Fruit fly (Drosophila melanogaster): Measurements from ENCODE around the gene CG6724.

Gene CG6724

DNA sequence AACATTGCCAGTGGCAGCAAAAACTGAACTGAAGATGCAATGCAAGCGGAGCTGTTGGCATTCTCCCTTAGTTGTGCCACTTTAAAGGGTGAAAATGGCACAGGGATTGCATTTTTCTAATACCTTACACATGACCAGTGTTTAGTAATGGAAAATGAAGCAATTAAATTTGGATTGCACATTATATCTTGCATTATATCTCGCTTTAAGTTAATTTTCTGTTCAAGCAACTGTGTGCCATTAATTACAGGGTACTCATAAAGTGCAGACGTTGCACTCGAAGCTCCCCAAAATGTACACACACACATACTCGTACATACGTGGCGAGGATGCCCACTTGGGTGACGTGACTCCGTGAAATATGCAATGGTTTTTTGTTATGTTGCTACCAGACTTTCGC, 10.1 kb downstream of the CG6724 start (continued):
- peak; percentile 56 for TF ChIP-seq CG3919 (GFP tag; optimal IDR thresholded peaks at IDR 0.05)
- no peak for TF ChIP-seq CG9139 (GFP tag; optimal IDR thresholded peaks at IDR 0.05)
- TF ChIP-seq salr (GFP tag; optimal IDR thresholded peaks at IDR 0.05): peak in 1 of 2 experiments; percentile 26
- no peak for TF ChIP-seq CG11762 (GFP tag; optimal IDR thresholded peaks at IDR 0.05; ENCODE audit: insufficient read depth)
- TF ChIP-seq CG34406 (GFP tag; optimal IDR thresholded peaks at IDR 0.05): peak; percentile 50
- TF ChIP-seq Gug (GFP tag; IDR thresholded peaks at IDR 0.05): no peak
- peak; percentile 11 for TF ChIP-seq dsx (GFP tag; optimal IDR thresholded peaks at IDR 0.05; ENCODE audit: poor library complexity, severe bottlenecking)

DNA sequence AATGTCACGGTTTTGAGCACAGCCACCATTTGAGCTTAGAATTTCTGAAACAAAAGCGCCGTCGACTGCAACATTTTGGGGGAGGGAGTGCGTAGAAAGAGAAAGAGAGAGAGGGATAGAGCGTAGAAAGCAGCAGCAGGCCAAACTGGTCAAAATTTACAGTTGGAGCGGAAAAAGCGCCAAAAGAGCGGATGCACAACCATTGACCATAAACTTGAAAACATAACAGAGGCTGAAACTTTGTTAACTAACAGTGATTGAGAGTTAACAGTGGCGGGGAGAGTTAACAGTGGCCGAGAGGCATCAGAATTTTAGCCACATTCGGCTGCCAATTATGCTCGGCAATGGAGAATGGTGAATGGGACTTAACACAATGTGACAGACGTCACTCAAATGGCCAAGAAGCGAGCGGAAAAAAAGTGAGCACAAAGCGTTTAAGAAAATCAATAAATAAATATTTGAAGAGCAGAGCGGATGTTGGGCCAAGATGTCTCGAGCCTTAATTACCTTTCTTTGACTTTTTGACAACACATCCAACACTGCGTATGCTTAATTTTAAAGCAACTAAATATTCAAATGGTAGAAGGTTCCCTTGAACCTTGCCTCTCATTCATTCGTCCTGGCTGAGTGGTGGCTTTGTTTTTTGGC, 12.6 kb downstream of the CG6724 start:
- peak; percentile 33 for TF ChIP-seq dsx (GFP tag; optimal IDR thresholded peaks at IDR 0.05; ENCODE audit: poor library complexity, severe bottlenecking)
- TF ChIP-seq eg (GFP tag; IDR thresholded peaks at IDR 0.05): no peak
- TF ChIP-seq CG11294 (GFP tag; IDR thresholded peaks at IDR 0.05): no peak
- TF ChIP-seq Eip78C (GFP tag): peak; percentile 29

DNA sequence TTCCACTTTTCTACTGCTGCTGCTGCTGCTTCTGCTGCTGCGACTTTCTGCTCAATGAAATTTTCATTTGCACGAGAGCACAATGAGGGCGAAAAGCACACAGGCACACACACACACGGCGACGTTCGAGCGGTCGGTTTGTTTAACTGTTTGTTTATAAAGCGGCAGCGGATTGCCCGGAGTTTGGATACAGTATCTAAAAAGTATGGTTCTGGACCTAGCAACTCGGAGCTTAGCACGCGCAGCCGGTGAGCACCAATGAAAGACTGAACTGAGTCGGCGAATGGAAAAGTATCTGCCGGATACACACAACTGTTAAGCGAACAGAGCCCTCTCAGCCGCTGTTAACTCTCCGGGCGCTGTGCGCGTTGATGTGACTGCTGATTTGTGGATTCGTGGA, 13.7 kb downstream of the CG6724 start, which contains the start of gene CG17124:
Gene CG17124, minus strand, starts transcription at position 277 of the 400 bp plus-strand sequence.
- TF ChIP-seq dac (GFP tag; optimal IDR thresholded peaks at IDR 0.05) (no peak), CG8119 (GFP tag; IDR thresholded peaks at IDR 0.05) (peak; percentile 53; the same call in 2 of the 3 replicates), CG32006 (GFP tag; optimal IDR thresholded peaks at IDR 0.05) (no peak), CG1621 (tag; optimal IDR thresholded peaks at IDR 0.05) (peak; percentile 87), Gug (GFP tag; IDR thresholded peaks at IDR 0.05) (0 out of 2 replicates have a peak, but pooled peaks have one; percentile 11), fkh (GFP tag; optimal IDR thresholded peaks at IDR 0.05) (peak; percentile 91), dsx (GFP tag; optimal IDR thresholded peaks at IDR 0.05; ENCODE audit: poor library complexity, severe bottlenecking) (peak; percentile 66), CG8632 (GFP tag; optimal IDR thresholded peaks at IDR 0.05) (no peak), CG8319 (GFP tag; optimal IDR thresholded peaks at IDR 0.05) (no peak), net (GFP tag; optimal IDR thresholded peaks at IDR 0.05) (peak; percentile 61), CG7368 (GFP tag; optimal IDR thresholded peaks at IDR 0.05) (no peak), CG6792 (GFP tag; optimal IDR thresholded peaks at IDR 0.05) (no peak), achi (GFP tag; optimal IDR thresholded peaks at IDR 0.05) (peak; percentile 27), cyc (GFP tag; optimal IDR thresholded peaks at IDR 0.05) (no peak), Sox102F (GFP tag; optimal IDR thresholded peaks at IDR 0.05) (no peak), acj6 (GFP tag; optimal IDR thresholded peaks at IDR 0.05) (no peak), spab (GFP tag; optimal IDR thresholded peaks at IDR 0.05) (no peak), esn (GFP tag; optimal IDR thresholded peaks at IDR 0.05) (peak; percentile 37), CG6808 (GFP tag; optimal IDR thresholded peaks at IDR 0.05) (peak; percentile 20), Ets96B (tag; optimal IDR thresholded peaks at IDR 0.05) (peak; percentile 6), CG10631 (GFP tag; optimal IDR thresholded peaks at IDR 0.05) (no peak), Sox15 (GFP tag; optimal IDR thresholded peaks at IDR 0.05) (no peak), CG6276 (GFP tag; optimal IDR thresholded peaks at IDR 0.05) (peak; percentile 29), svp (GFP tag) (peak; percentile 54), CG6854 (GFP tag; optimal IDR thresholded peaks at IDR 0.05) (peak; percentile 48), Blimp-1 (GFP tag; optimal IDR thresholded peaks at IDR 0.05) (no peak), CG3032 (tag; optimal IDR thresholded peaks at IDR 0.05) (no peak), CG16779 (tag; optimal IDR thresholded peaks at IDR 0.05) (peak; percentile 57), Eip78C (GFP tag) (peak; percentile 77), CG11294 (GFP tag; IDR thresholded peaks at IDR 0.05) (no peak), Ets21C (GFP tag; optimal IDR thresholded peaks at IDR 0.05) (no peak), Eip75B (GFP tag; optimal IDR thresholded peaks at IDR 0.05) (peak; percentile 21), fd85E (GFP tag; optimal IDR thresholded peaks at IDR 0.05) (no peak), CG4318 (GFP tag; optimal IDR thresholded peaks at IDR 0.05) (no peak), CG15336 (GFP tag; IDR thresholded peaks at IDR 0.05) (0 out of 2 replicates have a peak, but pooled peaks have one; percentile 32), Hr38 (GFP tag; optimal IDR thresholded peaks at IDR 0.05) (no peak), Eip93F (GFP tag; optimal IDR thresholded peaks at IDR 0.05) (no peak), Met (GFP tag; optimal IDR thresholded peaks at IDR 0.05) (no peak), CG11902 (GFP tag; optimal IDR thresholded peaks at IDR 0.05) (no peak), CG31627 (GFP tag; optimal IDR thresholded peaks at IDR 0.05) (no peak), CG6163 (GFP tag; IDR thresholded peaks at IDR 0.05) (peak; percentile 64; the same call in 2 of the 3 replicates)

Measured in whole organism, prepupa.